Fruit fly (Drosophila melanogaster): ENCODE measurements around the gene CG7381.

The CG7381 gene

dm6 chr3R:12981334-12982166, 4.3 kb upstream of the CG7381 start (continued):
- TF ChIP-seq Hnf4 (GFP tag; optimal IDR thresholded peaks at IDR 0.05): no peak
- TF ChIP-seq Hr83 (GFP tag; optimal IDR thresholded peaks at IDR 0.05; ENCODE audit: poor library complexity, severe bottlenecking): peak; percentile 36
- no peak for TF ChIP-seq OdsH (GFP tag; optimal IDR thresholded peaks at IDR 0.05)
- no peak for TF ChIP-seq Mio (GFP tag; optimal IDR thresholded peaks at IDR 0.05)
- TF ChIP-seq woc (GFP tag; optimal IDR thresholded peaks at IDR 0.05): no peak

dm6 chr3R:12980628-12981219, 3.5 kb upstream of the CG7381 start, which contains the start of gene Paip2:
Paip2 (plus strand) TSS chr3R:12980792.
- no peak for TF ChIP-seq Rel (GFP tag; optimal IDR thresholded peaks at IDR 0.05)
- TF ChIP-seq Rel (tag; optimal IDR thresholded peaks at IDR 0.05): peak; percentile 46
- no peak for TF ChIP-seq Dif (GFP tag; optimal IDR thresholded peaks at IDR 0.05; ENCODE audit: partially characterized antibody)
- peak; percentile 0 for TF ChIP-seq Sp1 (GFP tag; optimal IDR thresholded peaks at IDR 0.05)
- TF ChIP-seq h (GFP tag; optimal IDR thresholded peaks at IDR 0.05): peak; percentile 26
- TF ChIP-seq Vsx2 (GFP tag; optimal IDR thresholded peaks at IDR 0.05; ENCODE audit: partially characterized antibody): no peak
- peak; percentile 32 for TF ChIP-seq Hnf4 (GFP tag; optimal IDR thresholded peaks at IDR 0.05)
- TF ChIP-seq CG32264 (GFP tag; optimal IDR thresholded peaks at IDR 0.05): no peak
- no peak for TF ChIP-seq N (GFP tag; optimal IDR thresholded peaks at IDR 0.05)
- no peak for TF ChIP-seq Hr83 (GFP tag; optimal IDR thresholded peaks at IDR 0.05; ENCODE audit: poor library complexity, severe bottlenecking)
- TF ChIP-seq fru (GFP tag; optimal IDR thresholded peaks at IDR 0.05): no peak
- TF ChIP-seq Myc (optimal IDR thresholded peaks at IDR 0.05): peak; percentile 26
- no peak for TF ChIP-seq Hr78 (GFP tag; optimal IDR thresholded peaks at IDR 0.05)
- TF ChIP-seq Jra (GFP tag; optimal IDR thresholded peaks at IDR 0.05): peak; percentile 19
- TF ChIP-seq rgr (GFP tag; optimal IDR thresholded peaks at IDR 0.05): peak; percentile 14
- TF ChIP-seq psq (GFP tag; optimal IDR thresholded peaks at IDR 0.05): peak; percentile 20
- peak; percentile 24 for TF ChIP-seq tai (GFP tag; optimal IDR thresholded peaks at IDR 0.05)
- peak; percentile 51 for TF ChIP-seq brk (GFP tag; optimal IDR thresholded peaks at IDR 0.05)

- TF ChIP-seq Dfd (GFP tag; optimal IDR thresholded peaks at IDR 0.05): peak; percentile 95
- TF ChIP-seq woc (GFP tag; optimal IDR thresholded peaks at IDR 0.05): no peak
These were observed 2.0 kb downstream of the CG7381 start for dm6 chr3R:12975223-12975622.

dm6 chr3R:12974447-12974846, 2.8 kb downstream of the CG7381 start:
- TF ChIP-seq ey (GFP tag; optimal IDR thresholded peaks at IDR 0.05) (no peak), OdsH (GFP tag; optimal IDR thresholded peaks at IDR 0.05) (peak; percentile 47), Dif (GFP tag; optimal IDR thresholded peaks at IDR 0.05; ENCODE audit: partially characterized antibody) (peak; percentile 26), dl (GFP tag; optimal IDR thresholded peaks at IDR 0.05; ENCODE audit: insufficient read depth in 1 of 2, partially characterized antibody in 2 of 2) (no peak), rgr (GFP tag; optimal IDR thresholded peaks at IDR 0.05) (peak; percentile 1), dmrt93B (GFP tag; optimal IDR thresholded peaks at IDR 0.05) (no peak), psq (GFP tag; optimal IDR thresholded peaks at IDR 0.05) (peak; percentile 23), Sp1 (GFP tag; optimal IDR thresholded peaks at IDR 0.05) (no peak), fru (GFP tag; optimal IDR thresholded peaks at IDR 0.05) (peak; percentile 33), foxo (GFP tag; optimal IDR thresholded peaks at IDR 0.05) (peak in 1 of 2 experiments; percentile 53)

- no peak for TF ChIP-seq dsf (GFP tag; optimal IDR thresholded peaks at IDR 0.05; ENCODE audit: borderline replicate concordance)
- no peak for TF ChIP-seq Hnf4 (GFP tag; optimal IDR thresholded peaks at IDR 0.05)
- TF ChIP-seq h (GFP tag; optimal IDR thresholded peaks at IDR 0.05): no peak
- no peak for TF ChIP-seq rgr (GFP tag; optimal IDR thresholded peaks at IDR 0.05)
- no peak for TF ChIP-seq GATAd (GFP tag; optimal IDR thresholded peaks at IDR 0.05)
- no peak for TF ChIP-seq sage (GFP tag; optimal IDR thresholded peaks at IDR 0.05)
- TF ChIP-seq CG9705 (GFP tag; optimal IDR thresholded peaks at IDR 0.05): no peak
- TF ChIP-seq tai (GFP tag; optimal IDR thresholded peaks at IDR 0.05): no peak
- no peak for TF ChIP-seq pan (optimal IDR thresholded peaks at IDR 0.05)
- TF ChIP-seq Jra (GFP tag; optimal IDR thresholded peaks at IDR 0.05): no peak
- TF ChIP-seq Mio (GFP tag; optimal IDR thresholded peaks at IDR 0.05): no peak
- TF ChIP-seq sv (GFP tag; optimal IDR thresholded peaks at IDR 0.05): no peak
These were observed 5.2 kb downstream of the CG7381 start for dm6 chr3R:12972106-12972505.

Data from whole organism, wandering third instar larva.